Worm (Caenorhabditis elegans) whole organism, dauer: ENCODE results near the gene irg-3.
"Not testable (repeated sequence)": the region's sequence is repeated elsewhere in the genome, so short reads cannot be mapped to it uniquely, and the experiment has no call there.

Source experiments
- unc-62 ChIP-seq: sonication (generic microtip); optimal IDR thresholded peaks from 2 replicates; lab custom pipeline; 2017; ENCODE audit warnings: missing biosample characterization, missing genetic modification reagents, missing genetic modification characterization

Gene irg-3

ce11 chrV:2592173-2592676, at the start of gene irg-3:
Gene irg-3, plus strand, starts transcription at chrV:2592591.
- no peak for TF ChIP-seq unc-62

- not testable (repeated sequence) for TF ChIP-seq unc-62
Measured at ce11 chrV:2561390-2561789, 31.0 kb upstream of the irg-3 start, which contains the start of gene gst-10. Gene gst-10, plus strand, starts transcription at chrV:2561690.

ce11 chrV:2565525-2565924, 26.9 kb upstream of the irg-3 start, which contains the start of gene Y45G12C.1:
Gene Y45G12C.1, plus strand, starts transcription at chrV:2565683.
- TF ChIP-seq unc-62: no peak

ce11 chrV:2570643-2571042, 21.7 kb upstream of the irg-3 start, which contains the start of gene srj-19:
Gene srj-19, minus strand, starts transcription at chrV:2570743.
- TF ChIP-seq unc-62: no peak

- TF ChIP-seq unc-62: no peak
Measured at ce11 chrV:2573108-2573507, 19.3 kb upstream of the irg-3 start, which contains the start of gene srj-20. Gene srj-20, minus strand, starts transcription at chrV:2573208.

- TF ChIP-seq unc-62: no peak
Measured at ce11 chrV:2573881-2574280, 18.5 kb upstream of the irg-3 start, which contains the start of gene nhr-290. Gene nhr-290, plus strand, starts transcription at chrV:2574181.

- TF ChIP-seq unc-62: no peak
Measured at ce11 chrV:2575716-2576115, 16.7 kb upstream of the irg-3 start.

ce11 chrV:2577603-2578002, 14.8 kb upstream of the irg-3 start, which contains the start of gene srt-4:
Gene srt-4, plus strand, starts transcription at chrV:2577903.
- TF ChIP-seq unc-62: no peak

ce11 chrV:2580598-2580997, 11.8 kb upstream of the irg-3 start, which contains the start of gene C29G2.3:
Gene C29G2.3, plus strand, starts transcription at chrV:2580898.
- no peak for TF ChIP-seq unc-62

ce11 chrV:2585727-2586126, 6.7 kb upstream of the irg-3 start, which contains the start of gene C29G2.6:
Gene C29G2.6, minus strand, starts transcription at chrV:2585908.
- no peak for TF ChIP-seq unc-62

- TF ChIP-seq unc-62: no peak
Measured at ce11 chrV:2589834-2590233, 2.6 kb upstream of the irg-3 start.

ce11 chrV:2595720-2596119, 3.3 kb downstream of the irg-3 start:
- TF ChIP-seq unc-62: no peak

ce11 chrV:2598830-2599229, 6.4 kb downstream of the irg-3 start, which contains the start of gene F53E10.5:
Gene F53E10.5, minus strand, starts transcription at chrV:2598930.
- not testable (repeated sequence) for TF ChIP-seq unc-62

ce11 chrV:2600543-2600942, 8.2 kb downstream of the irg-3 start:
- no peak for TF ChIP-seq unc-62

- no peak for TF ChIP-seq unc-62
Measured at ce11 chrV:2601817-2602216, 9.4 kb downstream of the irg-3 start.

ce11 chrV:2603056-2603455, 10.7 kb downstream of the irg-3 start, which contains the start of gene F53E10.6:
Gene F53E10.6, minus strand, starts transcription at chrV:2603063.
- TF ChIP-seq unc-62: no peak

ce11 chrV:2608352-2608751, 16.0 kb downstream of the irg-3 start, which contains the start of gene acr-17:
Gene acr-17, plus strand, starts transcription at chrV:2608652.
- TF ChIP-seq unc-62: no peak

- TF ChIP-seq unc-62: no peak
Measured at ce11 chrV:2614986-2615687, 22.7 kb downstream of the irg-3 start, which contains the start of gene F53E10.1. Gene F53E10.1, plus strand, starts transcription at chrV:2615310.
